Worm (Caenorhabditis elegans) whole organism, L2 larva: ENCODE measurements around the gene col-86.

Source experiments
- mbf-1 ChIP-seq: sonication (generic microtip); optimal IDR thresholded peaks from 2 replicates; lab custom pipeline; 2017; ENCODE audit warnings: missing biosample characterization, missing genetic modification characterization
- mdl-1 ChIP-seq, 2 experiments: fragments of 150-350 bp in 1 of 2; sonication (generic microtip) in 1 of 2; optimal IDR thresholded peaks; 2 replicates each; lab custom pipeline; 2017; ENCODE audit warnings: missing biosample characterization in 2 of 2, missing genetic modification characterization in 2 of 2
- nhr-129 ChIP-seq: fragments of 150-350 bp; optimal IDR thresholded peaks from 2 replicates; lab custom pipeline; 2014; ENCODE audit warnings: missing biosample characterization, missing genetic modification characterization

ce11 chrII:13066777-13067290 lies 31.2 kb downstream of the col-86 start:
- TF ChIP-seq nhr-129 (tag; lab: Kevin White, UChicago) (peak; percentile 28), mdl-1 (tag; optimal IDR thresholded peaks at IDR 0.05; lab: Kevin White, UChicago) (no peak), mbf-1 (tag; lab: Kevin White, UChicago) (no peak)
